Worm (Caenorhabditis elegans) whole organism, L3 larva: Measurements from ENCODE around the gene csn-3.
A peak's percentile ranks its signal among the peaks of the same experiment; 100 is the strongest.

Experiments used
- R02D3.7 ChIP-seq: fragments of 150-350 bp; optimal IDR thresholded peaks from 2 replicates; lab custom pipeline; 2014; ENCODE audit warnings: missing biosample characterization, missing genetic modification characterization
- ZK546.5 ChIP-seq: sonication (generic microtip); optimal IDR thresholded peaks from 2 replicates; lab custom pipeline; 2017; ENCODE audit warnings: missing biosample characterization, missing genetic modification characterization
- aly-2 ChIP-seq: fragments of 150-350 bp; optimal IDR thresholded peaks from 2 replicates; lab custom pipeline; 2014; ENCODE audit warnings: missing biosample characterization, missing genetic modification characterization
- ama-1 ChIP-seq: fragments of 150-350 bp; optimal IDR thresholded peaks from 2 replicates; lab custom pipeline; 2018
- ceh-82 ChIP-seq: fragments of 150-350 bp; optimal IDR thresholded peaks from 2 replicates; lab custom pipeline; 2014; ENCODE audit warnings: missing biosample characterization, missing genetic modification characterization
- ceh-9 ChIP-seq: sonication (generic microtip); optimal IDR thresholded peaks from 2 replicates; lab custom pipeline; 2018; ENCODE audit warnings: missing biosample characterization, missing genetic modification characterization
- daf-12 ChIP-seq: fragments of 150-350 bp; optimal IDR thresholded peaks from 2 replicates; lab custom pipeline; 2014; ENCODE audit warnings: missing biosample characterization, missing genetic modification reagents, missing genetic modification characterization
- egl-5 ChIP-seq: fragments of 150-350 bp; optimal IDR thresholded peaks from 2 replicates; lab custom pipeline; 2017; ENCODE audit warnings: missing biosample characterization, missing genetic modification reagents, missing genetic modification characterization, inconsistent platforms
- elt-1 ChIP-seq: fragments of 150-350 bp; optimal IDR thresholded peaks from 2 replicates; lab custom pipeline; 2014; ENCODE audit warnings: missing biosample characterization, missing genetic modification characterization
- elt-2 ChIP-seq: sonication (generic microtip); optimal IDR thresholded peaks from 2 replicates; lab custom pipeline; 2016; ENCODE audit warnings: missing genetic modification reagents, mild to moderate bottlenecking, missing genetic modification characterization, missing compliant biosample characterization
- elt-3 ChIP-seq, 3 experiments: fragments of 150-350 bp in 1 of 3; sonication (generic microtip) in 2 of 3; optimal IDR thresholded peaks; 2 replicates in 2 of 3; 4 replicates in 1 of 3; lab custom pipeline; 2014 to 2017; ENCODE audit warnings: missing biosample characterization in 3 of 3, missing genetic modification characterization in 3 of 3
- fkh-10 ChIP-seq: sonication (generic microtip); optimal IDR thresholded peaks from 2 replicates; lab custom pipeline; 2017; ENCODE audit warnings: missing biosample characterization, missing genetic modification reagents, missing genetic modification characterization
- fkh-2 ChIP-seq: fragments of 150-350 bp; optimal IDR thresholded peaks from 2 replicates; lab custom pipeline; 2014; ENCODE audit warnings: missing biosample characterization, missing genetic modification reagents, missing genetic modification characterization
- hmg-11 ChIP-seq: sonication (generic microtip); optimal IDR thresholded peaks from 2 replicates; lab custom pipeline; 2016; ENCODE audit warnings: missing genetic modification characterization, missing compliant biosample characterization
- jun-1 ChIP-seq: fragments of 150-350 bp; optimal IDR thresholded peaks from 2 replicates; lab custom pipeline; 2014; ENCODE audit warnings: missing biosample characterization, missing genetic modification reagents, missing genetic modification characterization
- lin-15B ChIP-seq: fragments of 150-350 bp; optimal IDR thresholded peaks from 2 replicates; lab custom pipeline; 2014; ENCODE audit warnings: missing biosample characterization, missing genetic modification characterization
- lin-39 ChIP-seq: fragments of 150-350 bp; optimal IDR thresholded peaks from 2 replicates; lab custom pipeline; 2018; ENCODE audit warnings: missing biosample characterization, missing genetic modification reagents, missing genetic modification characterization
- lsy-12 ChIP-seq: sonication (generic microtip); optimal IDR thresholded peaks from 2 replicates; lab custom pipeline; 2016; ENCODE audit warnings: mild to moderate bottlenecking, missing genetic modification characterization, missing compliant biosample characterization
- mdl-1 ChIP-seq: fragments of 150-350 bp; optimal IDR thresholded peaks from 2 replicates; lab custom pipeline; 2014; ENCODE audit warnings: missing biosample characterization, missing genetic modification characterization
- nfya-1 ChIP-seq: sonication (generic microtip); optimal IDR thresholded peaks from 2 replicates; lab custom pipeline; 2017; ENCODE audit warnings: missing genetic modification characterization, mild to moderate bottlenecking, missing compliant biosample characterization, antibody characterized with exemption, moderate library complexity; ENCODE audit not compliant: insufficient read depth
- nhr-11 ChIP-seq: fragments of 150-350 bp; optimal IDR thresholded peaks from 2 replicates; lab custom pipeline; 2014; ENCODE audit warnings: missing biosample characterization, missing genetic modification characterization
- nhr-23 ChIP-seq: fragments of 150-350 bp; optimal IDR thresholded peaks from 2 replicates; lab custom pipeline; 2014; ENCODE audit warnings: missing biosample characterization, missing genetic modification reagents, missing genetic modification characterization
- nhr-237 ChIP-seq: fragments of 150-350 bp; optimal IDR thresholded peaks from 2 replicates; lab custom pipeline; 2014; ENCODE audit warnings: missing biosample characterization, missing genetic modification characterization
- nhr-25 ChIP-seq: sonication (generic microtip); optimal IDR thresholded peaks from 2 replicates; lab custom pipeline; 2017; ENCODE audit warnings: missing biosample characterization, missing genetic modification characterization
- nhr-43 ChIP-seq: sonication (generic microtip); optimal IDR thresholded peaks from 2 replicates; lab custom pipeline; 2016; ENCODE audit warnings: mild to moderate bottlenecking, missing genetic modification characterization, missing compliant biosample characterization; ENCODE audit not compliant: poor library complexity, severe bottlenecking
- nhr-76 ChIP-seq: fragments of 150-350 bp; sonication (generic microtip); optimal IDR thresholded peaks from 5 replicates; lab custom pipeline; 2014; ENCODE audit warnings: missing biosample characterization, missing genetic modification characterization
- pha-4 ChIP-seq: fragments of 150-350 bp; optimal IDR thresholded peaks from 2 replicates; lab custom pipeline; 2014; ENCODE audit warnings: missing biosample characterization, missing genetic modification reagents, missing genetic modification characterization
- pqm-1 ChIP-seq: fragments of 150-350 bp; optimal IDR thresholded peaks from 2 replicates; lab custom pipeline; 2017; ENCODE audit warnings: missing biosample characterization, missing genetic modification characterization, inconsistent platforms
- sea-2 ChIP-seq: fragments of 150-350 bp; sonication (generic microtip); optimal IDR thresholded peaks from 4 replicates; lab custom pipeline; 2014; ENCODE audit warnings: missing biosample characterization, missing genetic modification reagents, missing genetic modification characterization
- skn-1 ChIP-seq: fragments of 150-350 bp; optimal IDR thresholded peaks from 2 replicates; lab custom pipeline; 2014; ENCODE audit warnings: missing biosample characterization, missing genetic modification characterization
- snpc-4 ChIP-seq: fragments of 150-350 bp; optimal IDR thresholded peaks from 2 replicates; lab custom pipeline; 2014; ENCODE audit warnings: missing biosample characterization, missing genetic modification characterization
- unc-39 ChIP-seq: sonication (generic microtip); optimal IDR thresholded peaks from 4 replicates; lab custom pipeline; 2017; ENCODE audit warnings: missing biosample characterization, missing genetic modification characterization
- unc-62 ChIP-seq: fragments of 150-350 bp; sonication (generic microtip); optimal IDR thresholded peaks from 4 replicates; lab custom pipeline; 2014; ENCODE audit warnings: missing biosample characterization, missing genetic modification reagents, missing genetic modification characterization
- zag-1 ChIP-seq: fragments of 150-350 bp; optimal IDR thresholded peaks from 2 replicates; lab custom pipeline; 2014; ENCODE audit warnings: missing biosample characterization, missing genetic modification characterization
- ztf-4 ChIP-seq: fragments of 150-350 bp; optimal IDR thresholded peaks from 2 replicates; lab custom pipeline; 2014; ENCODE audit warnings: missing biosample characterization, missing genetic modification characterization

Gene csn-3

ce11 chrIV:218252-218651 lies 23.7 kb downstream of the csn-3 start, which contains the start of gene prdx-6:
TSS of gene prdx-6 (plus strand) at chrIV:218552.
- TF ChIP-seq pha-4 (no peak), nhr-23 (tag; lab: Kevin White, UChicago) (no peak), unc-39 (tag; lab: Kevin White, UChicago) (no peak), sea-2 (no peak), skn-1 (no peak), snpc-4 (no peak), R02D3.7 (no peak), elt-1 (no peak), ceh-9 (no peak), ZK546.5 (no peak), lsy-12 (tag; lab: Kevin White, UChicago) (no peak), mdl-1 (tag; lab: Kevin White, UChicago) (no peak), nhr-76 (tag; lab: Kevin White, UChicago) (no peak), fkh-10 (no peak), fkh-2 (no peak), daf-12 (tag; lab: Kevin White, UChicago) (no peak)

DNA sequence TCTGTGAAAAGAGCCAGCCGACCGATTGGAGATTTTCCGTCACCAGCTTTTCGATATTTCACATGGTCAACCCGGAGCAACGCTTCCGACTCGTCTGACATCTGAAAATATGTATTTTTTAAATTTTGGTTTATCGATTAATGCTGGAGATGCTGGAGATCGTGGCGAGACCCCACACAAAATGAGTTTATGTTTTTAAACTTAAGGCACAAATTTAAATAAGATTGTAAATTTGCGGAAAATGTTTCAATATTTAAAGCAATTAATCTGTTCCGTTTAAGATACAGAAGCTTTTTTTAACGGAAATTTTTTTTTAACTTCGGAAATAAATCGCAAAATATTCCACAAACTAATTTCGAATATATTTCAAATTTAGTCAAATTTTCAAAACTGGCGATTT lies 37.1 kb downstream of the csn-3 start, which contains the start of gene gtf-2H1:
TSS of gene gtf-2H1 (minus strand) at position 101 of the 400 bp plus-strand sequence.
- TF ChIP-seq nhr-25 (tag; lab: Kevin White, UChicago) (no peak), ztf-4 (tag; lab: Kevin White, UChicago) (no peak), daf-12 (tag; lab: Kevin White, UChicago) (no peak)
- TF ChIP-seq, all 47 proteins: peak for 0

- no peak for TF ChIP-seq unc-39 (tag; lab: Kevin White, UChicago)
- no peak for TF ChIP-seq unc-62 (GFP tag; lab: Kevin White, UChicago)
- no peak for TF ChIP-seq nhr-11
- no peak for TF ChIP-seq pha-4
- no peak for TF ChIP-seq nhr-23 (tag; lab: Kevin White, UChicago)
- no peak for TF ChIP-seq lsy-12 (tag; lab: Kevin White, UChicago)
- TF ChIP-seq ceh-9, result no peak
- no peak for TF ChIP-seq lin-15B (tag; lab: Kevin White, UChicago)
- no peak for TF ChIP-seq jun-1
- TF ChIP-seq sea-2, result no peak
- TF ChIP-seq ama-1 (lab: Kevin White, UChicago), result no peak
- TF ChIP-seq, all 47 proteins: peak for 0
Observed at ce11 chrIV:236138-236537, 41.6 kb downstream of the csn-3 start.

DNA sequence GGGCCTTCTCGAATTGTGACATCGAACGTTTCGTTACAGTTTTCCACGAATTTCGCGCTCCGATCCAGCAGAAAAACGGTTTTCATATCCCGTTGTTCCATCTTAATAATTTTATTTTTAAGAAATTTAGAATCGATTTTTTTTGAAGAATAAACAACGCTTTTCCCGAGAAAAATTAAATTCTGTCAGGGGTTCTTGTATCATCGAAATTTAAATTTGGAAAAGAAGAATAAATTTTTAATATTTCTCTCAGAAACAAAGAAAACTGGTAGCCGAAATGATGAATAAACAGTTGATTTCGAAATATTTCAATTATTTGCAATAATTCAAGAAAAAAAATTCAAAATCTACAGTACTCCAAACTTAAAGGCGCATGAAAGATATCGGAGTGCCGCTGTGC lies 42.8 kb downstream of the csn-3 start, which contains the start of gene ints-13:
TSS of gene ints-13 (minus strand) at position 101 of the 400 bp plus-strand sequence.
- TF ChIP-seq skn-1 (no peak), nhr-43 (tag; lab: Kevin White, UChicago) (no peak), unc-39 (tag; lab: Kevin White, UChicago) (no peak), lin-15B (tag; lab: Kevin White, UChicago) (no peak), elt-3 (tag; optimal IDR thresholded peaks at IDR 0.05; lab: Kevin White, UChicago) (no peak), snpc-4 (no peak), lin-39 (tag; lab: Kevin White, UChicago) (no peak), ceh-82 (no peak), ama-1 (lab: Kevin White, UChicago) (no peak), fkh-2 (no peak), aly-2 (tag; lab: Kevin White, UChicago) (no peak), hmg-11 (no peak), unc-62 (GFP tag; lab: Kevin White, UChicago) (no peak), pqm-1 (tag; lab: Kevin White, UChicago) (no peak), egl-5 (tag; lab: Kevin White, UChicago) (no peak), ztf-4 (tag; lab: Kevin White, UChicago) (no peak), ceh-9 (no peak), zag-1 (no peak), elt-2 (tag; lab: Kevin White, UChicago) (no peak), R02D3.7 (no peak)

DNA sequence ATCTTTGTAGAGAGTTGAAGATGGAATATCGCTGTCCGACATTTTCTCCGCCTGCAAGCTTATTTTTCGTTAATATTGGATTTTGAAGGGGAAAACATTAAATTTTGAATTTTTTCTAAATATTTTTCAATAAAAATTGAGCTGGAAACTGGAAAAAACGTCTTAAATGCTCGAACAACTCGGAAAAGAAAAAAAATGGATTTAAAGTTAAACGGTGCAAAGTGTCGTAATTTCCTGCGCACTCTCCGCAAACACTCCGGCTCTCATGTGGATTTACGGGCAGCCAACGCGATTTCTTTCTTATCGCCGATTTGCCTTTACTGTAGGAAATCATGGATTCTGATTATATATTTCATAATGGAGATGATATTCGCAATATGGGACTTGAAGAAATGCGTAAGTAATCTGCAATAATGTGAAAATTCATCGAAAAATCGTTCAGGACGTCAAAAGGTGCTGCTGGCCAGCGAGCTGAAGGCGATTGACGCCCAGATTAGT lies 45.8 kb downstream of the csn-3 start, which contains the start of the genes fnta-1 and cogc-8:
TSS of gene fnta-1 (minus strand) at position 51 of the 498 bp plus-strand sequence.
TSS of gene cogc-8 (plus strand) at position 195 of the 498 bp plus-strand sequence.
- TF ChIP-seq lsy-12 (tag; lab: Kevin White, UChicago) (no peak), nfya-1 (tag; lab: Kevin White, UChicago) (peak; percentile 48), elt-2 (tag; lab: Kevin White, UChicago) (peak; percentile 14), hmg-11 (peak; percentile 29), lin-15B (tag; lab: Kevin White, UChicago) (peak; percentile 41), nhr-237 (tag; lab: Kevin White, UChicago) (no peak)
